Worm (Caenorhabditis elegans): ENCODE data around the gene myo-6.

ce11 chrIII:13380196-13380595, 29.4 kb upstream of the myo-6 start, which contains the start of gene T03F6.6:
- TF ChIP-seq tra-4 (tag; optimal IDR thresholded peaks at IDR 0.05) (no peak), pes-1 (GFP tag; IDR thresholded peaks at IDR 0.05) (no peak), flt-1 (GFP tag; IDR thresholded peaks at IDR 0.05) (no peak), aly-1 (tag; optimal IDR thresholded peaks at IDR 0.05) (no peak), ceh-36 (tag; optimal IDR thresholded peaks at IDR 0.05) (no peak), hnd-1 (tag; optimal IDR thresholded peaks at IDR 0.05) (no peak), ama-1 (optimal IDR thresholded peaks at IDR 0.05) (no peak), B0310.2 (tag; optimal IDR thresholded peaks at IDR 0.05) (no peak), hmg-4 (GFP tag; optimal IDR thresholded peaks at IDR 0.05) (no peak), ets-7 (tag; optimal IDR thresholded peaks at IDR 0.05) (no peak)

Data from whole organism, early embryonic.